Fruit fly (Drosophila melanogaster) whole organism, embryonic: ENCODE measurements around the gene CG9706.

Experiments
- B-H1 ChIP-seq: fragments of 200-800 bp; sonication (Bioruptor generic); IDR thresholded peaks from 3 replicates; pipeline ENCODE4 v1.3.6; 2022; ENCODE audit warnings: missing biosample characterization, missing genetic modification characterization
- Bteb2 ChIP-seq: fragments of 200-800 bp; sonication (Bioruptor generic); optimal IDR thresholded peaks from 2 replicates; lab custom pipeline; 2016; ENCODE audit warnings: missing biosample characterization, missing genetic modification characterization
- CG10979 ChIP-seq: fragments of 200-800 bp; sonication (Bioruptor generic); optimal IDR thresholded peaks from 2 replicates; lab custom pipeline; 2018; ENCODE audit warnings: missing biosample characterization, mild to moderate bottlenecking, missing genetic modification characterization, moderate library complexity
- CG13296 ChIP-seq: fragments of 200-800 bp; sonication (Bioruptor generic); optimal IDR thresholded peaks from 3 replicates; lab custom pipeline; 2018; ENCODE audit warnings: missing biosample characterization, mild to moderate bottlenecking, missing genetic modification characterization
- CG1602 ChIP-seq: fragments of 200-800 bp; sonication (Bioruptor generic); optimal IDR thresholded peaks from 3 replicates; lab custom pipeline; 2016; ENCODE audit warnings: missing biosample characterization, missing genetic modification characterization
- CG16779 ChIP-seq: fragments of 200-800 bp; sonication (Bioruptor generic); IDR thresholded peaks from 2 replicates; pipeline ENCODE4 v1.3.6; 2022; ENCODE audit warnings: missing biosample characterization, missing genetic modification characterization
- CG17361 ChIP-seq: fragments of 200-800 bp; sonication (Bioruptor generic); IDR thresholded peaks from 3 replicates; pipeline ENCODE4 v1.3.6; 2022; ENCODE audit warnings: missing biosample characterization, missing genetic modification characterization
- CG2199 ChIP-seq: fragments of 200-800 bp; sonication (Bioruptor generic); IDR thresholded peaks from 3 replicates; pipeline ENCODE4 v1.3.6; 2022; ENCODE audit warnings: missing biosample characterization, missing genetic modification characterization
- CG4617 ChIP-seq: fragments of 200-800 bp; sonication (Bioruptor generic); optimal IDR thresholded peaks from 3 replicates; lab custom pipeline; 2016; ENCODE audit warnings: missing biosample characterization, missing genetic modification characterization, borderline replicate concordance
- CG8924 ChIP-seq: fragments of 200-800 bp; optimal IDR thresholded peaks from 3 replicates; lab custom pipeline; 2019; ENCODE audit warnings: missing biosample characterization, mild to moderate bottlenecking, missing genetic modification characterization, moderate library complexity
- D ChIP-seq, 2 experiments: fragments of 200-800 bp in 1 of 2; fragments of >200 bp in 1 of 2; sonication (Bioruptor generic) in 1 of 2; optimal IDR thresholded peaks; 2 replicates in 1 of 2; 3 replicates in 1 of 2; lab custom pipeline; 2017; ENCODE audit warnings: mild to moderate bottlenecking in 1 of 2, missing biosample characterization in 1 of 2, missing genetic modification characterization in 1 of 2, missing genetic modification reagents in 1 of 2
- D19B ChIP-seq: fragments of 200-800 bp; sonication (Bioruptor generic); optimal IDR thresholded peaks from 2 replicates; lab custom pipeline; 2017; ENCODE audit warnings: missing biosample characterization, mild to moderate bottlenecking, missing genetic modification characterization
- Doc2 ChIP-seq: fragments of 200-800 bp; sonication (Bioruptor generic); IDR thresholded peaks from 2 replicates; pipeline ENCODE4 v1.3.6; 2022; ENCODE audit warnings: missing biosample characterization, missing genetic modification characterization
- Drgx ChIP-seq: fragments of 200-800 bp; sonication (Bioruptor generic); IDR thresholded peaks from 2 replicates; pipeline ENCODE4 v1.3.6; 2022; ENCODE audit warnings: missing biosample characterization, missing genetic modification characterization
- Elba2 ChIP-seq: fragments of 200-800 bp; sonication (Bioruptor generic); optimal IDR thresholded peaks from 3 replicates; lab custom pipeline; 2016; ENCODE audit warnings: missing biosample characterization, missing genetic modification characterization
- Meics ChIP-seq: fragments of 200-800 bp; sonication (Bioruptor generic); optimal IDR thresholded peaks from 2 replicates; lab custom pipeline; 2017; ENCODE audit warnings: missing biosample characterization, mild to moderate bottlenecking, missing genetic modification characterization
- Stat92E ChIP-seq, 3 experiments: fragments of >200 bp in 2 of 3; fragments of 200-800 bp in 1 of 3; sonication (Bioruptor generic) in 1 of 3; optimal IDR thresholded peaks; 2 replicates each; lab custom pipeline; 2017 to 2019; ENCODE audit warnings: missing biosample characterization in 3 of 3, missing genetic modification characterization in 3 of 3, mild to moderate bottlenecking in 1 of 3, moderate library complexity in 1 of 3
- Trl ChIP-seq, 3 experiments: fragments of >200 bp in 2 of 3; fragments of 200-800 bp in 1 of 3; sonication (Bioruptor generic) in 1 of 3; optimal IDR thresholded peaks; 2 replicates in 1 of 3; 3 replicates in 2 of 3; lab custom pipeline; 2016 to 2017; ENCODE audit warnings: missing biosample characterization in 1 of 3, missing genetic modification characterization in 1 of 3
- bab2 ChIP-seq: fragments of 200-800 bp; sonication (Bioruptor generic); optimal IDR thresholded peaks from 2 replicates; lab custom pipeline; 2016; ENCODE audit warnings: missing biosample characterization, missing genetic modification characterization
- bsh ChIP-seq, 2 experiments: fragments of 200-800 bp; sonication (Bioruptor generic); optimal IDR thresholded peaks; 2 replicates each; lab custom pipeline; 2017 to 2018; ENCODE audit warnings: mild to moderate bottlenecking in 2 of 2, missing biosample characterization in 2 of 2, missing genetic modification characterization in 2 of 2, moderate library complexity in 1 of 2
- ci ChIP-seq: fragments of 200-800 bp; sonication (Bioruptor generic); IDR thresholded peaks from 3 replicates; pipeline ENCODE4 v1.3.6; 2022; ENCODE audit warnings: missing biosample characterization, missing genetic modification characterization
- dmrt11E ChIP-seq: fragments of 200-800 bp; sonication (Bioruptor generic); optimal IDR thresholded peaks from 3 replicates; lab custom pipeline; 2018; ENCODE audit warnings: missing biosample characterization, mild to moderate bottlenecking, missing genetic modification characterization, moderate library complexity
- esg ChIP-seq: fragments of 200-800 bp; sonication (Bioruptor generic); conservative IDR thresholded peaks from 2 replicates; pipeline ENCODE4 v1.3.6; 2022; ENCODE audit warnings: missing biosample characterization, missing genetic modification characterization
- fd96Cb ChIP-seq: fragments of 200-800 bp; sonication (Bioruptor generic); optimal IDR thresholded peaks from 2 replicates; lab custom pipeline; 2018; ENCODE audit warnings: missing biosample characterization, mild to moderate bottlenecking, missing genetic modification characterization, moderate library complexity
- fu2 ChIP-seq: fragments of 200-800 bp; sonication (Bioruptor generic); optimal IDR thresholded peaks from 2 replicates; lab custom pipeline; 2016; ENCODE audit warnings: missing biosample characterization, missing genetic modification characterization
- grau ChIP-seq: fragments of 200-800 bp; optimal IDR thresholded peaks from 3 replicates; lab custom pipeline; 2019; ENCODE audit warnings: missing biosample characterization, mild to moderate bottlenecking, missing genetic modification characterization, moderate library complexity
- gt ChIP-seq: fragments of 200-800 bp; sonication (Bioruptor generic); IDR thresholded peaks from 2 replicates; pipeline ENCODE4 v1.3.6; 2022; ENCODE audit warnings: missing biosample characterization, missing genetic modification characterization
- lbe ChIP-seq: fragments of 200-800 bp; sonication (Bioruptor generic); optimal IDR thresholded peaks from 2 replicates; lab custom pipeline; 2016; ENCODE audit warnings: missing biosample characterization, mild to moderate bottlenecking, missing genetic modification characterization
- phol ChIP-seq: fragments of 200-800 bp; sonication (Bioruptor generic); optimal IDR thresholded peaks from 3 replicates; lab custom pipeline; 2018; ENCODE audit warnings: missing biosample characterization, mild to moderate bottlenecking, missing genetic modification characterization, moderate library complexity
- pnt ChIP-seq: fragments of 200-800 bp; sonication (Bioruptor generic); optimal IDR thresholded peaks from 3 replicates; lab custom pipeline; 2016; ENCODE audit warnings: missing biosample characterization, missing genetic modification characterization
- prd ChIP-seq, 3 experiments: fragments of >200 bp in 2 of 3; fragments of 200-800 bp in 1 of 3; sonication (Bioruptor generic) in 1 of 3; optimal IDR thresholded peaks in 2 of 3; IDR thresholded peaks in 1 of 3; 2 replicates in 2 of 3; 3 replicates in 1 of 3; pipeline versions ENCODE4 v1.3.6 to Lab custom; 2017 to 2022; ENCODE audit warnings: missing biosample characterization in 1 of 3, missing genetic modification characterization in 1 of 3
- sens ChIP-seq: fragments of 200-800 bp; sonication (Bioruptor generic); peaks from one replicate; lab custom pipeline; 2016; ENCODE audit warnings: missing biosample characterization, missing genetic modification characterization
- tll ChIP-seq, 2 experiments: fragments of 200-800 bp in 1 of 2; fragments of >200 bp in 1 of 2; sonication (Bioruptor generic) in 1 of 2; optimal IDR thresholded peaks; 2 replicates each; lab custom pipeline; 2017 to 2019; ENCODE audit warnings: missing biosample characterization in 2 of 2, missing genetic modification characterization in 2 of 2, mild to moderate bottlenecking in 1 of 2, moderate library complexity in 1 of 2
- trem ChIP-seq: fragments of 200-800 bp; optimal IDR thresholded peaks from 3 replicates; lab custom pipeline; 2019; ENCODE audit warnings: missing biosample characterization, mild to moderate bottlenecking, missing genetic modification characterization, moderate library complexity
- tup ChIP-seq: fragments of 200-800 bp; sonication (Bioruptor generic); optimal IDR thresholded peaks from 2 replicates; lab custom pipeline; 2016; ENCODE audit warnings: missing biosample characterization, mild to moderate bottlenecking, missing genetic modification characterization, moderate library complexity
- vvl ChIP-seq: fragments of 200-800 bp; sonication (Bioruptor generic); IDR thresholded peaks from 2 replicates; pipeline ENCODE4 v1.3.6; 2022; ENCODE audit warnings: missing biosample characterization, missing genetic modification characterization
- zf30C ChIP-seq: fragments of 200-800 bp; sonication (Bioruptor generic); optimal IDR thresholded peaks from 3 replicates; lab custom pipeline; 2018; ENCODE audit warnings: missing biosample characterization, mild to moderate bottlenecking, missing genetic modification characterization

The CG9706 gene

dm6 chr3L:16760274-16760673 lies 22.5 kb upstream of the CG9706 start (continued):
- TF ChIP-seq CG8924 (tag; lab: Kevin White, UChicago): peak; percentile 26
- TF ChIP-seq CG17361 (GFP tag; lab: Robert Waterston, UW): no peak
- TF ChIP-seq esg: peak; percentile 33; the same call in 1 of the 2 replicates
- TF ChIP-seq grau (tag; lab: Kevin White, UChicago): peak; percentile 44
- no peak for TF ChIP-seq Trl (optimal IDR thresholded peaks at IDR 0.05; lab: Kevin White, UChicago)
- no peak for TF ChIP-seq Trl (GFP tag; optimal IDR thresholded peaks at IDR 0.05; lab: Kevin White, UChicago)
- peak; percentile 27 for TF ChIP-seq pnt
- peak; percentile 11 for TF ChIP-seq trem
- TF ChIP-seq CG13296 (GFP tag; lab: Kevin White, UChicago): no peak
- TF ChIP-seq CG1602 (GFP tag; lab: Kevin White, UChicago): peak; percentile 8
- TF ChIP-seq CG4617 (GFP tag; lab: Kevin White, UChicago): no peak
- no peak for TF ChIP-seq tup (GFP tag; lab: Kevin White, UChicago)
- TF ChIP-seq D19B (GFP tag; lab: Kevin White, UChicago): peak; percentile 60
- TF ChIP-seq B-H1: no peak
- TF ChIP-seq gt (GFP tag; lab: Robert Waterston, UW): no peak
- no peak for TF ChIP-seq Meics (GFP tag; lab: Kevin White, UChicago)
- TF ChIP-seq zf30C (GFP tag; lab: Kevin White, UChicago): no peak
- no peak for TF ChIP-seq lbe
- peak; percentile 8 for TF ChIP-seq Bteb2 (GFP tag; lab: Kevin White, UChicago)
- TF ChIP-seq CG16779: no peak
- peak; percentile 39; the same call in 1 of the 2 replicates for TF ChIP-seq vvl (GFP tag; lab: Robert Waterston, UW)
- TF ChIP-seq Stat92E (GFP tag; optimal IDR thresholded peaks at IDR 0.05; lab: Kevin White, UChicago): no peak
- TF ChIP-seq CG10979 (tag; lab: Kevin White, UChicago): peak; percentile 59

- TF ChIP-seq Elba2 (GFP tag; lab: Kevin White, UChicago) (peak; percentile 21), D (optimal IDR thresholded peaks at IDR 0.05; lab: Kevin White, UChicago) (peak; percentile 58), D (GFP tag; optimal IDR thresholded peaks at IDR 0.05; lab: Kevin White, UChicago) (no peak), bsh (GFP tag; optimal IDR thresholded peaks at IDR 0.05; lab: Kevin White, UChicago) (peak; percentile 9 to 64), ci (GFP tag; lab: Robert Waterston, UW) (no peak), CG2199 (GFP tag; lab: Robert Waterston, UW) (peak; percentile 84; the same call in 1 of the 3 replicates), sens (GFP tag; lab: Kevin White, UChicago) (peak; percentile 1), dmrt11E (tag; lab: Kevin White, UChicago) (peak; percentile 18), bab2 (GFP tag; lab: Kevin White, UChicago) (no peak), phol (tag; lab: Kevin White, UChicago) (peak; percentile 4), tll (GFP tag; optimal IDR thresholded peaks at IDR 0.05; lab: Kevin White, UChicago) (peak in 1 of 2 experiments; percentile 7), Drgx (peak; percentile 30; the same call in 1 of the 2 replicates), Doc2 (GFP tag; lab: Robert Waterston, UW) (no peak), prd (optimal IDR thresholded peaks at IDR 0.05; lab: Kevin White, UChicago) (no peak), prd (GFP tag; IDR thresholded peaks at IDR 0.05; lab: Robert Waterston, UW) (0 out of 3 replicates have a peak, but pooled peaks have one; percentile 9), fd96Cb (tag; lab: Kevin White, UChicago) (no peak), fu2 (GFP tag; lab: Kevin White, UChicago) (no peak)
These were observed 20.4 kb upstream of the CG9706 start for dm6 chr3L:16762203-16762997.
